Worm (Caenorhabditis elegans) whole organism, L3 larva: ENCODE measurements around the gene T10H4.4.
"Not testable (repeated sequence)": the region's sequence is repeated elsewhere in the genome, so short reads cannot be mapped to it uniquely, and the experiment has no call there.

Experiments
- R02D3.7 ChIP-seq: fragments of 150-350 bp; optimal IDR thresholded peaks from 2 replicates; lab custom pipeline; 2014; ENCODE audit warnings: missing biosample characterization, missing genetic modification characterization
- ZK546.5 ChIP-seq: sonication (generic microtip); optimal IDR thresholded peaks from 2 replicates; lab custom pipeline; 2017; ENCODE audit warnings: missing biosample characterization, missing genetic modification characterization
- aly-2 ChIP-seq: fragments of 150-350 bp; optimal IDR thresholded peaks from 2 replicates; lab custom pipeline; 2014; ENCODE audit warnings: missing biosample characterization, missing genetic modification characterization
- ceh-16 ChIP-seq: sonication (generic microtip); optimal IDR thresholded peaks from 2 replicates; lab custom pipeline; 2017; ENCODE audit warnings: missing biosample characterization, missing genetic modification characterization
- ceh-28 ChIP-seq: fragments of 150-350 bp; optimal IDR thresholded peaks from 2 replicates; lab custom pipeline; 2014; ENCODE audit warnings: missing biosample characterization, missing genetic modification reagents, missing genetic modification characterization
- ceh-82 ChIP-seq: fragments of 150-350 bp; optimal IDR thresholded peaks from 2 replicates; lab custom pipeline; 2014; ENCODE audit warnings: missing biosample characterization, missing genetic modification characterization
- daf-12 ChIP-seq: fragments of 150-350 bp; optimal IDR thresholded peaks from 2 replicates; lab custom pipeline; 2014; ENCODE audit warnings: missing biosample characterization, missing genetic modification reagents, missing genetic modification characterization
- egl-27 ChIP-seq: sonication (generic microtip); optimal IDR thresholded peaks from 4 replicates; lab custom pipeline; 2017; ENCODE audit warnings: missing biosample characterization, missing genetic modification reagents, missing genetic modification characterization
- egl-5 ChIP-seq: fragments of 150-350 bp; optimal IDR thresholded peaks from 2 replicates; lab custom pipeline; 2017; ENCODE audit warnings: missing biosample characterization, missing genetic modification reagents, missing genetic modification characterization, inconsistent platforms
- elt-2 ChIP-seq: sonication (generic microtip); optimal IDR thresholded peaks from 2 replicates; lab custom pipeline; 2016; ENCODE audit warnings: missing genetic modification reagents, mild to moderate bottlenecking, missing genetic modification characterization, missing compliant biosample characterization
- elt-3 ChIP-seq, 3 experiments: fragments of 150-350 bp in 1 of 3; sonication (generic microtip) in 2 of 3; optimal IDR thresholded peaks; 2 replicates in 2 of 3; 4 replicates in 1 of 3; lab custom pipeline; 2014 to 2017; ENCODE audit warnings: missing biosample characterization in 3 of 3, missing genetic modification characterization in 3 of 3
- eor-1 ChIP-seq, 2 experiments: fragments of 150-350 bp; optimal IDR thresholded peaks; 2 replicates each; lab custom pipeline; 2014 to 2018; ENCODE audit warnings: missing biosample characterization in 2 of 2, missing genetic modification characterization in 2 of 2
- fkh-2 ChIP-seq: fragments of 150-350 bp; optimal IDR thresholded peaks from 2 replicates; lab custom pipeline; 2014; ENCODE audit warnings: missing biosample characterization, missing genetic modification reagents, missing genetic modification characterization
- fos-1 ChIP-seq: fragments of 150-350 bp; optimal IDR thresholded peaks from 2 replicates; lab custom pipeline; 2014; ENCODE audit warnings: missing biosample characterization, missing genetic modification characterization
- hmg-11 ChIP-seq: sonication (generic microtip); optimal IDR thresholded peaks from 2 replicates; lab custom pipeline; 2016; ENCODE audit warnings: missing genetic modification characterization, missing compliant biosample characterization
- jun-1 ChIP-seq: fragments of 150-350 bp; optimal IDR thresholded peaks from 2 replicates; lab custom pipeline; 2014; ENCODE audit warnings: missing biosample characterization, missing genetic modification reagents, missing genetic modification characterization
- lin-15B ChIP-seq: fragments of 150-350 bp; optimal IDR thresholded peaks from 2 replicates; lab custom pipeline; 2014; ENCODE audit warnings: missing biosample characterization, missing genetic modification characterization
- mdl-1 ChIP-seq: fragments of 150-350 bp; optimal IDR thresholded peaks from 2 replicates; lab custom pipeline; 2014; ENCODE audit warnings: missing biosample characterization, missing genetic modification characterization
- nfya-1 ChIP-seq: sonication (generic microtip); optimal IDR thresholded peaks from 2 replicates; lab custom pipeline; 2017; ENCODE audit warnings: missing genetic modification characterization, mild to moderate bottlenecking, missing compliant biosample characterization, antibody characterized with exemption, moderate library complexity; ENCODE audit not compliant: insufficient read depth
- nhr-11 ChIP-seq: fragments of 150-350 bp; optimal IDR thresholded peaks from 2 replicates; lab custom pipeline; 2014; ENCODE audit warnings: missing biosample characterization, missing genetic modification characterization
- nhr-12 ChIP-seq: fragments of 150-350 bp; optimal IDR thresholded peaks from 2 replicates; lab custom pipeline; 2014; ENCODE audit warnings: missing biosample characterization, missing genetic modification characterization
- nhr-23 ChIP-seq: fragments of 150-350 bp; optimal IDR thresholded peaks from 2 replicates; lab custom pipeline; 2014; ENCODE audit warnings: missing biosample characterization, missing genetic modification reagents, missing genetic modification characterization
- nhr-237 ChIP-seq: fragments of 150-350 bp; optimal IDR thresholded peaks from 2 replicates; lab custom pipeline; 2014; ENCODE audit warnings: missing biosample characterization, missing genetic modification characterization
- nhr-25 ChIP-seq: sonication (generic microtip); optimal IDR thresholded peaks from 2 replicates; lab custom pipeline; 2017; ENCODE audit warnings: missing biosample characterization, missing genetic modification characterization
- nhr-28 ChIP-seq: fragments of 150-350 bp; optimal IDR thresholded peaks from 2 replicates; lab custom pipeline; 2014; ENCODE audit warnings: missing biosample characterization, missing genetic modification characterization
- nhr-43 ChIP-seq: sonication (generic microtip); optimal IDR thresholded peaks from 2 replicates; lab custom pipeline; 2016; ENCODE audit warnings: mild to moderate bottlenecking, missing genetic modification characterization, missing compliant biosample characterization; ENCODE audit not compliant: poor library complexity, severe bottlenecking
- nhr-67 ChIP-seq: fragments of 150-350 bp; optimal IDR thresholded peaks from 2 replicates; lab custom pipeline; 2014; ENCODE audit warnings: missing biosample characterization, missing genetic modification characterization
- nhr-76 ChIP-seq: fragments of 150-350 bp; sonication (generic microtip); optimal IDR thresholded peaks from 5 replicates; lab custom pipeline; 2014; ENCODE audit warnings: missing biosample characterization, missing genetic modification characterization
- nhr-77 ChIP-seq: fragments of 150-350 bp; optimal IDR thresholded peaks from 2 replicates; lab custom pipeline; 2014; ENCODE audit warnings: missing biosample characterization, missing genetic modification characterization
- pha-4 ChIP-seq: fragments of 150-350 bp; optimal IDR thresholded peaks from 2 replicates; lab custom pipeline; 2014; ENCODE audit warnings: missing biosample characterization, missing genetic modification reagents, missing genetic modification characterization
- pqm-1 ChIP-seq: fragments of 150-350 bp; optimal IDR thresholded peaks from 2 replicates; lab custom pipeline; 2017; ENCODE audit warnings: missing biosample characterization, missing genetic modification characterization, inconsistent platforms
- sea-2 ChIP-seq: fragments of 150-350 bp; sonication (generic microtip); optimal IDR thresholded peaks from 4 replicates; lab custom pipeline; 2014; ENCODE audit warnings: missing biosample characterization, missing genetic modification reagents, missing genetic modification characterization
- skn-1 ChIP-seq: fragments of 150-350 bp; optimal IDR thresholded peaks from 2 replicates; lab custom pipeline; 2014; ENCODE audit warnings: missing biosample characterization, missing genetic modification characterization
- snpc-4 ChIP-seq: fragments of 150-350 bp; optimal IDR thresholded peaks from 2 replicates; lab custom pipeline; 2014; ENCODE audit warnings: missing biosample characterization, missing genetic modification characterization
- unc-39 ChIP-seq: sonication (generic microtip); optimal IDR thresholded peaks from 4 replicates; lab custom pipeline; 2017; ENCODE audit warnings: missing biosample characterization, missing genetic modification characterization
- unc-62 ChIP-seq: fragments of 150-350 bp; sonication (generic microtip); optimal IDR thresholded peaks from 4 replicates; lab custom pipeline; 2014; ENCODE audit warnings: missing biosample characterization, missing genetic modification reagents, missing genetic modification characterization
- zag-1 ChIP-seq: fragments of 150-350 bp; optimal IDR thresholded peaks from 2 replicates; lab custom pipeline; 2014; ENCODE audit warnings: missing biosample characterization, missing genetic modification characterization
- ztf-4 ChIP-seq: fragments of 150-350 bp; optimal IDR thresholded peaks from 2 replicates; lab custom pipeline; 2014; ENCODE audit warnings: missing biosample characterization, missing genetic modification characterization

Gene T10H4.4

DNA sequence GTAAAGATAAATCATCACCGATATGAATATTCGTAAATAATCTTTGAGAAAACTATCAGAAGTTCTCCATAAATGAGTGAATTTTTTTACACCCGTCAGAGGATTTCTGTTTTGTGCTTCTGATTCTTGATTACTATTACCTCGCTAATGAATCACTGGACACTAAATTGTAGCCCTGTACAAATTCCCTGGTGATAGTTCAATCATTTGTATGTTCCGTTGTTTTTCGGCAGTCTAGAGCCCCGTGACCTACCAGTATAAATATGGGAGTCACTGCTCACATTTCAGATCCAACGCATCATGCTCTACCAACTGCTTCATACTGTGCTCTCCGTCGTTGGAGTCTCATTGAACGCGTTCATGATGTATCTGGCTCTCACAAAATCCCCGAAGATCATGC, 21.9 kb downstream of the T10H4.4 start, which contains the start of gene srd-28:
Gene srd-28 (plus strand): TSS at position 301 of the 400 bp plus-strand sequence.
- not testable (repeated sequence) for TF ChIP-seq nhr-12, nhr-77, fkh-2 (tag; lab: Kevin White, UChicago)

DNA sequence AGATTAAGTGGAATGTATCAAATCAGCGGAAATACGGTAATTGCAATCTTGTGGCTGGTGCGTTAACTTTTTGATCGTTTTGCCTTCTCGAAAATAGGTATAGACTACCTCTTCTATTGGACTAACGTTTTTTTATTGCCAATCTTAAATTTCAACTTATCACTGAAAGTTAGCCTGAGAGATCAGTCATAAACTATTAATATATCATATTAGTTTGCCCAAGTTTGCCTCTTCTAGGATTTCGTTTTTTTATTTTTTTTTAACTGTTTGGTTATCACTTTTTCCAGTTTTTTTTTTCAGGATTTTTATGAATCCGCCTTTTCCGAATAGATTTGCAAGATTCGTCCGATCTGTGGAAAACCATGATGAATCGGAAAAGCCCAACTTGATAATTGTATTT, 27.7 kb downstream of the T10H4.4 start, which contains the start of gene kin-30:
Gene kin-30 (plus strand): TSS at position 301 of the 400 bp plus-strand sequence.
- TF ChIP-seq nhr-67 (tag; lab: Kevin White, UChicago) (no peak), nhr-237 (tag; lab: Kevin White, UChicago) (no peak), ceh-82 (no peak), ztf-4 (tag; lab: Kevin White, UChicago) (no peak), nhr-25 (tag; lab: Kevin White, UChicago) (no peak), fos-1 (tag; lab: Kevin White, UChicago) (no peak), skn-1 (tag; lab: Kevin White, UChicago) (no peak), zag-1 (no peak), unc-39 (tag; lab: Kevin White, UChicago) (no peak), nhr-23 (tag; lab: Kevin White, UChicago) (no peak), hmg-11 (tag; lab: Kevin White, UChicago) (no peak), unc-62 (GFP tag; lab: Kevin White, UChicago) (no peak), nhr-77 (tag; lab: Kevin White, UChicago) (no peak)

DNA sequence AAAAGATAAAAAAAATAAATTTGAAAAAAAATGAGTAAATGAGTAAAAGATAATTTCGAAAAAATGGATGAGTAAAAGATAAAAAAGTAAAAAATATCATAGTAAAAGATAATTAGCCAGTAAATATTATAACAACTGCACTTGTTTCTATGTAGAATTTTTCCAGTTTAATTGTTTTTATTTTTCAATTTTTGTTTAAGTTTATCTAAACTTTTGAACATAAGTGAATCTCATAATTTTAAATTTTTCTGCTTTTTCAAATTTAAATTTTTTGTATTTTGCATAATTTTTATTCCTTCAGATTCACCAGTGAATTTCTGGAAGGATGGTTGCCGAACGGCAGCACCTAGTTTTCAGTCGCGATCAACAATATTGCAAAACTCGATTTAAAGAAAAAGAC, 30.9 kb downstream of the T10H4.4 start, which contains the start of gene chil-12:
Gene chil-12 (plus strand): TSS at position 301 of the 400 bp plus-strand sequence.
- TF ChIP-seq aly-2 (tag; lab: Kevin White, UChicago) (no peak), nhr-23 (tag; lab: Kevin White, UChicago) (no peak), pqm-1 (no peak), pha-4 (no peak), unc-39 (tag; lab: Kevin White, UChicago) (no peak), nhr-76 (no peak), hmg-11 (tag; lab: Kevin White, UChicago) (no peak), egl-27 (tag; lab: Kevin White, UChicago) (no peak), ceh-16 (tag; lab: Kevin White, UChicago) (no peak), egl-5 (no peak), snpc-4 (no peak), jun-1 (tag; lab: Kevin White, UChicago) (no peak), mdl-1 (tag; lab: Kevin White, UChicago) (no peak), ZK546.5 (no peak)
- TF ChIP-seq, all 47 proteins: peak for 0

DNA sequence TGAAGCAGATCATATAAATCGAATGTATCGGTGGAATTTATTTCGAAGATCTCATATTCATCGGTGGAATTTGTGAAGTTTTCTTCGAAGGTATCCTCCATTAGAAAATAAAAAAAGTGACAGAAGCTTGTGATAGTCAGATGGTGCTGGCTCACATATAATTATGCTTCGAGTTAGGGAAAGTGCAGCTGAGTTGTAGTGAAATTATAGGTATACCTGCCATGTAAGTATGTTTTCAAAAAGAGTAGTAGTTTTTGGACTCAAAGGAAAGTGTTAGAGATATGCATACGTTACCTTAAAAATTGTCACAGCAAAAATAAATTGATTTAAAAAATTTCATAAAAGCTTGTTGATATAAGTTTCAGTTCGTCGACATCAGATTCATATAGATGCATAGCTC, 31.9 kb downstream of the T10H4.4 start, which contains the start of gene srw-11:
Gene srw-11 (minus strand): TSS at position 101 of the 400 bp plus-strand sequence.
- TF ChIP-seq nhr-43 (tag; lab: Kevin White, UChicago) (no peak), elt-3 (tag; optimal IDR thresholded peaks at IDR 0.05; lab: Kevin White, UChicago) (no peak), hmg-11 (tag; lab: Kevin White, UChicago) (no peak), daf-12 (tag; lab: Kevin White, UChicago) (no peak), nhr-28 (tag; lab: Kevin White, UChicago) (no peak), ceh-16 (tag; lab: Kevin White, UChicago) (no peak), nhr-25 (tag; lab: Kevin White, UChicago) (no peak), unc-39 (tag; lab: Kevin White, UChicago) (no peak), unc-62 (GFP tag; lab: Kevin White, UChicago) (no peak), nfya-1 (tag; lab: Kevin White, UChicago) (no peak), aly-2 (tag; lab: Kevin White, UChicago) (no peak), lin-15B (tag; lab: Kevin White, UChicago) (no peak), snpc-4 (no peak), jun-1 (tag; lab: Kevin White, UChicago) (no peak)

DNA sequence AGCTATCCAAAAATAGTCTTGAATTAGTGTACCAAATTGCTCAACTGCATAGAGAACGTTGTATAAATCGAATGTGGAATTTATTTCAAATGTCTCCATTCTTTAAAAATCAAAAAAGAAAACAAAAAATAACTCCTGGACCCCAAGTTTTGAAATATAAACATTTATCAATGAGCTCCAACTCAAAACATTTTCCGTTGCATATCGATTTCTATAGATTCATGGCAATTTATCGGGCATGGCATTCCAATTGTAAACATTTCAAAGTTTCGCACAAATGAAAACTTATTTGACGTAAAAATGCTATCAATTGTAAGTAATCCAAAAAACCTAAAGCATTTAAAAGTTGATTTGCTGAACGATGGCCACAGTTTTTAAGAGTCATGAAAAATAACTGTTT, 33.6 kb downstream of the T10H4.4 start, which contains the start of gene srw-12:
Gene srw-12 (minus strand): TSS at position 101 of the 400 bp plus-strand sequence.
- no peak for TF ChIP-seq fos-1 (tag; lab: Kevin White, UChicago)
- no peak for TF ChIP-seq sea-2 (GFP tag; lab: Kevin White, UChicago)
- no peak for TF ChIP-seq elt-2
- TF ChIP-seq nhr-43 (tag; lab: Kevin White, UChicago): no peak
- TF ChIP-seq R02D3.7 (tag; lab: Kevin White, UChicago): no peak
- no peak for TF ChIP-seq ceh-28 (tag; lab: Kevin White, UChicago)
- TF ChIP-seq egl-5: no peak
- no peak for TF ChIP-seq eor-1 (tag; optimal IDR thresholded peaks at IDR 0.05; lab: Kevin White, UChicago)
- no peak for TF ChIP-seq nhr-11
